Worm (Caenorhabditis elegans): Measurements from ENCODE around the gene soc-2.
"Not testable (repeated sequence)": the region's sequence is repeated elsewhere in the genome, so short reads cannot be mapped to it uniquely, and the experiment has no call there.

- not testable (repeated sequence) for TF ChIP-seq him-1, dao-5 (tag; optimal IDR thresholded peaks at IDR 0.05)
These were observed 13.3 kb upstream of the soc-2 start, which contains the start of gene nspd-6 for ce11 chrIV:5165626-5166025.

Measured in whole organism, L4/young adult.